Worm (Caenorhabditis elegans): ENCODE data around the gene npr-32.

DNA sequence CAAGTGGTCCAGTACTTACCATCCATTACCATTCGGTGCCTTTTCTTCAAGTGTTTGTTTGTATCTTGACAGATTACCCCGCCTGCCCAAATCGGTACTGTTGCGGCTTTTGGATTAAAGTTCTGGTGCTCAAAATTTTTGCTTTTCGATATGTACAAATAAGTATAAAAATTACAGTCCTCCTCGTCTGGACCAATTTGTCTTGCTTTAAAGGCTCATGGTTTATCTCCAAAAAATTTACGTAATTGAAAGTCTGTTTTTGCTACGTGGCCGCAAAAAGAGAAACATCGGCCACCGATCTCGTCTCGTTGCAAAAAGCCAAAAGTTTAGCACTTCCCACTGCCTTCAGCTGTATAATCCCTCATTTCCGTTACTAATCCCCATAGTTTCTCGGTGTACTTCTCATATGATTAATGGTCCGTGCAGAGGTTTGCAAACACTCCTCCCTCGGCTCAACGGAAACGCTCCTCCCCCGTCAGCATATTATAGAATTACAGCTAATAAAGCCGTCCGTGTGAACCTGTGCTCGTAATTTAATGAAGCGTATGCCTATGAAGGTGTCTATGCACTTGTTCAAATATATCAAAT, 36.5 kb upstream of the npr-32 start:
- TF ChIP-seq ama-1 (optimal IDR thresholded peaks at IDR 0.05) (no peak), B0310.2 (tag; optimal IDR thresholded peaks at IDR 0.05) (no peak), pes-1 (GFP tag; IDR thresholded peaks at IDR 0.05) (no peak), flt-1 (GFP tag; IDR thresholded peaks at IDR 0.05) (no peak), hnd-1 (tag; optimal IDR thresholded peaks at IDR 0.05) (no peak), tbx-11 (GFP tag; IDR thresholded peaks at IDR 0.05) (no peak), ets-7 (tag; optimal IDR thresholded peaks at IDR 0.05) (no peak), F13C5.2 (tag; optimal IDR thresholded peaks at IDR 0.05) (no peak), hmbx-1 (tag; optimal IDR thresholded peaks at IDR 0.05) (no peak), ceh-36 (tag; optimal IDR thresholded peaks at IDR 0.05) (peak; percentile 49), tbx-37 (GFP tag; conservative IDR thresholded peaks at IDR 0.05) (no peak), tra-4 (tag; optimal IDR thresholded peaks at IDR 0.05) (no peak), sea-1 (GFP tag; conservative IDR thresholded peaks at IDR 0.05) (no peak), ceh-13 (GFP tag; optimal IDR thresholded peaks at IDR 0.05) (no peak)
